Worm (Caenorhabditis elegans) whole organism, late embryonic: ENCODE data around the gene unc-50.
A peak's percentile ranks its signal among the peaks of the same experiment; 100 is the strongest.

Experiments used
- C08G9.2 ChIP-seq: sonication (generic microtip); optimal IDR thresholded peaks from 2 replicates; lab custom pipeline; 2016; ENCODE audit warnings: mild to moderate bottlenecking, missing genetic modification characterization, moderate library complexity, missing compliant biosample characterization
- C38D4.7 ChIP-seq: fragments of 200-800 bp; sonication (Bioruptor generic); optimal IDR thresholded peaks from 2 replicates; lab custom pipeline; 2018; ENCODE audit warnings: mild to moderate bottlenecking, missing genetic modification characterization, moderate library complexity, missing compliant biosample characterization
- F13H6.1 ChIP-seq: sonication (generic microtip); optimal IDR thresholded peaks from 2 replicates; lab custom pipeline; 2016; ENCODE audit warnings: missing genetic modification characterization, missing compliant biosample characterization
- K02D7.2 ChIP-seq: sonication (generic microtip); optimal IDR thresholded peaks from 2 replicates; lab custom pipeline; 2017; ENCODE audit warnings: mild to moderate bottlenecking, missing genetic modification characterization, missing compliant biosample characterization
- K09A11.1 ChIP-seq: sonication (generic microtip); optimal IDR thresholded peaks from 2 replicates; lab custom pipeline; 2017; ENCODE audit warnings: antibody characterized with exemption, mild to moderate bottlenecking, missing genetic modification characterization, missing compliant biosample characterization; ENCODE audit not compliant: insufficient read depth
- Y22D7AL.16 ChIP-seq: sonication (generic microtip); optimal IDR thresholded peaks from 2 replicates; lab custom pipeline; 2016; ENCODE audit warnings: missing genetic modification characterization, missing compliant biosample characterization
- ceh-14 ChIP-seq: sonication (generic microtip); optimal IDR thresholded peaks from 2 replicates; lab custom pipeline; 2016; ENCODE audit warnings: missing genotype, missing genetic modification characterization, missing compliant biosample characterization
- ceh-18 ChIP-seq: sonication (generic microtip); optimal IDR thresholded peaks from 2 replicates; lab custom pipeline; 2016; ENCODE audit warnings: missing genetic modification characterization, missing compliant biosample characterization
- ceh-19 ChIP-seq: fragments of 200-800 bp; sonication (Bioruptor generic); optimal IDR thresholded peaks from 2 replicates; lab custom pipeline; 2018; ENCODE audit warnings: mild to moderate bottlenecking, missing genetic modification characterization, missing compliant biosample characterization
- ceh-24 ChIP-seq: sonication (generic microtip); optimal IDR thresholded peaks from 2 replicates; lab custom pipeline; 2016; ENCODE audit warnings: mild to moderate bottlenecking, missing genetic modification characterization, missing compliant biosample characterization
- ceh-30 ChIP-seq: fragments of 150-350 bp; optimal IDR thresholded peaks from 2 replicates; lab custom pipeline; 2014; ENCODE audit warnings: missing biosample characterization, missing genetic modification characterization
- ceh-31 ChIP-seq: sonication (generic microtip); optimal IDR thresholded peaks from 2 replicates; lab custom pipeline; 2016; ENCODE audit warnings: missing genetic modification characterization, missing compliant biosample characterization
- ceh-34 ChIP-seq: sonication (generic microtip); optimal IDR thresholded peaks from 2 replicates; lab custom pipeline; 2016; ENCODE audit warnings: mild to moderate bottlenecking, missing genetic modification characterization, missing compliant biosample characterization
- ceh-9 ChIP-seq: sonication (generic microtip); optimal IDR thresholded peaks from 2 replicates; lab custom pipeline; 2016; ENCODE audit warnings: mild to moderate bottlenecking, missing genetic modification characterization, inconsistent platforms, missing compliant biosample characterization
- dve-1 ChIP-seq: sonication (generic microtip); optimal IDR thresholded peaks from 2 replicates; lab custom pipeline; 2017; ENCODE audit warnings: antibody characterized with exemption, mild to moderate bottlenecking, missing genetic modification characterization, missing compliant biosample characterization
- eyg-1 ChIP-seq: sonication (generic microtip); optimal IDR thresholded peaks from 2 replicates; lab custom pipeline; 2016; ENCODE audit warnings: missing genotype, missing genetic modification characterization, missing compliant biosample characterization
- fax-1 ChIP-seq: sonication (generic microtip); optimal IDR thresholded peaks from 2 replicates; lab custom pipeline; 2016; ENCODE audit warnings: missing genotype, missing genetic modification characterization, missing compliant biosample characterization
- hlh-13 ChIP-seq: fragments of 200-800 bp; sonication (Bioruptor generic); optimal IDR thresholded peaks from 2 replicates; lab custom pipeline; 2018; ENCODE audit warnings: mild to moderate bottlenecking, missing genetic modification characterization, missing compliant biosample characterization
- hlh-8 ChIP-seq: sonication (generic microtip); optimal IDR thresholded peaks from 2 replicates; lab custom pipeline; 2016; ENCODE audit warnings: missing genotype, missing genetic modification characterization, missing compliant biosample characterization
- lin-11 ChIP-seq: fragments of 200-800 bp; sonication (Bioruptor generic); optimal IDR thresholded peaks from 2 replicates; lab custom pipeline; 2018; ENCODE audit warnings: mild to moderate bottlenecking, missing genetic modification characterization, missing compliant biosample characterization
- madf-2 ChIP-seq: sonication (generic microtip); optimal IDR thresholded peaks from 2 replicates; lab custom pipeline; 2017; ENCODE audit warnings: missing genetic modification characterization, missing compliant biosample characterization
- nfya-1 ChIP-seq: sonication (generic microtip); optimal IDR thresholded peaks from 2 replicates; lab custom pipeline; 2017; ENCODE audit warnings: missing genetic modification characterization, mild to moderate bottlenecking, missing compliant biosample characterization, antibody characterized with exemption, moderate library complexity
- npax-4 ChIP-seq: sonication (generic microtip); optimal IDR thresholded peaks from 2 replicates; lab custom pipeline; 2016; ENCODE audit warnings: missing genetic modification characterization, missing compliant biosample characterization
- pag-3 ChIP-seq: sonication (generic microtip); optimal IDR thresholded peaks from 2 replicates; lab custom pipeline; 2016; ENCODE audit warnings: missing compliant biosample characterization, missing genetic modification characterization, borderline replicate concordance
- pat-9 ChIP-seq: fragments of 200-800 bp; sonication (Bioruptor generic); optimal IDR thresholded peaks from 2 replicates; lab custom pipeline; 2018; ENCODE audit warnings: mild to moderate bottlenecking, missing genetic modification characterization, moderate library complexity, missing compliant biosample characterization
- pax-1 ChIP-seq: fragments of 150-350 bp; optimal IDR thresholded peaks from 2 replicates; lab custom pipeline; 2014; ENCODE audit warnings: missing biosample characterization, missing genetic modification characterization
- pha-4 ChIP-seq: fragments of 150-350 bp; optimal IDR thresholded peaks from 2 replicates; lab custom pipeline; 2018; ENCODE audit warnings: missing biosample characterization, missing genetic modification reagents, missing genetic modification characterization
- pqm-1 ChIP-seq: sonication (generic microtip); optimal IDR thresholded peaks from 2 replicates; lab custom pipeline; 2016; ENCODE audit warnings: missing genetic modification characterization, missing compliant biosample characterization
- rnt-1 ChIP-seq: sonication (generic microtip); optimal IDR thresholded peaks from 2 replicates; lab custom pipeline; 2016; ENCODE audit warnings: missing genetic modification characterization, missing compliant biosample characterization
- sox-2 ChIP-seq: fragments of 200-800 bp; sonication (Bioruptor generic); IDR thresholded peaks from 2 replicates; pipeline ENCODE4 v1.3.6; 2022; ENCODE audit warnings: missing genetic modification reagents, missing genetic modification characterization, missing compliant biosample characterization
- tbx-2 ChIP-seq: sonication (generic microtip); optimal IDR thresholded peaks from 2 replicates; lab custom pipeline; 2016; ENCODE audit warnings: missing genetic modification characterization, missing compliant biosample characterization
- unc-3 ChIP-seq, 2 experiments: fragments of 200-800 bp in 1 of 2; sonication (Bioruptor generic) in 1 of 2; sonication (generic microtip) in 1 of 2; conservative IDR thresholded peaks in 1 of 2; optimal IDR thresholded peaks in 1 of 2; 2 replicates each; pipeline versions ENCODE4 v1.3.6 to Lab custom; 2016 to 2022; ENCODE audit warnings: missing compliant biosample characterization in 2 of 2, missing genetic modification characterization in 2 of 2, missing genetic modification reagents in 1 of 2
- unc-86 ChIP-seq: sonication (generic microtip); optimal IDR thresholded peaks from 2 replicates; lab custom pipeline; 2016; ENCODE audit warnings: missing genetic modification characterization, missing compliant biosample characterization
- zip-5 ChIP-seq: sonication (generic microtip); optimal IDR thresholded peaks from 2 replicates; lab custom pipeline; 2016; ENCODE audit warnings: missing genetic modification characterization, missing compliant biosample characterization

The unc-50 gene

DNA sequence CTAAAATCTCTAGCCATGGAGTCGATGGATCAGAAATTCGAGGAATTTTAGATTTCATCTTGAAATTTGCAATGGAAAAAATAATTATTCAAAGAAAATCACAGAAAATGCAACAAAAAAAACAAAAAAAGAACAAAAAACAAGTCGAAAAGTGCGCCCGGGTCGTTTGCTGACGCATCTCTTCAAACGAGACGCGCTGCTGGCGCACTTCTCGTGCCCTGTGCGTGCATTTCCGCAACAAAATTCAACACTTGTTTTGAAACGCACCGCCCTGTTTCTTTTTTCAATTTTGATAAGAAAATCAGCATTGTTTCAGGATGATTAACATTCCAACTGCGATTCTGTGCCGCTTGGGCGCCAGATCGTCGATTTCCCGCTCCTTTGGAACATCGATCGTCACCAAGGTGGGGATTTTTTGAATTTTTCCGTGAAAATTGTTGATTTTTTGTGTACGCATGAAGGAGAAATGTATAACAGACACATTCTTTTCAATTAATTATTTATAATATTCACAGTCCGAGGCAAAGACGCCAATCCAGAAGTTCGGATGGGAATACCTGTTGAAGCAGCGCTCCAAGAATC is 16.1 kb upstream of the unc-50 start, which contains the start of the genes jmjd-4 and mev-1 (continued):
- TF ChIP-seq tbx-2 (tag; lab: Kevin White, UChicago) (peak; percentile 50), ceh-30 (tag; lab: Kevin White, UChicago) (peak; percentile 36), pax-1 (tag; lab: Kevin White, UChicago) (no peak), rnt-1 (tag; lab: Kevin White, UChicago) (peak; percentile 58)

DNA sequence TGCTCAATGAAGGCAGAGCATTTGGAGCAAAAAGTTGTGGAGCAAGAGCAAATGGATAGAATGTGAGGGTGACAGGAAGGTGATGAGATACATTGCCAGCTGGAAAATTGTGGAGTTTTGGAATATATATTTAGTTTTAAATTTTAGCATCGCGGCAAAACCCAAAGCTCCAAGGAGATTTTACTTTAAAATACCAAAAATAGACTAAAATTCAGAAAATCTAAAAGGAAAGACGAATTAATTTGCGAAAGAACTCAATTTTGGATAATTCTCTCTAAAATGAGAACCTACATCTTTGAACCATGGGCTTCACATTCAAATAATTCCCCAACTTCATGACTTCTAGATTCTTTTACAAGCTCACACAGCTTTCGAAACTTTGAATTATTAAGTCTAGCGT is 14.6 kb upstream of the unc-50 start, which contains the start of gene T07C4.12:
T07C4.12 (minus strand) TSS at position 101 of the 400 bp plus-strand sequence.
- TF ChIP-seq hlh-13 (no peak), zip-5 (tag; lab: Kevin White, UChicago) (no peak), fax-1 (tag; lab: Kevin White, UChicago) (no peak), ceh-19 (GFP tag; lab: Kevin White, UChicago) (no peak), pag-3 (tag; lab: Kevin White, UChicago) (no peak), pqm-1 (tag; lab: Kevin White, UChicago) (no peak), ceh-18 (tag; lab: Kevin White, UChicago) (no peak), C38D4.7 (GFP tag; lab: Kevin White, UChicago) (no peak), ceh-34 (tag; lab: Kevin White, UChicago) (no peak)

DNA sequence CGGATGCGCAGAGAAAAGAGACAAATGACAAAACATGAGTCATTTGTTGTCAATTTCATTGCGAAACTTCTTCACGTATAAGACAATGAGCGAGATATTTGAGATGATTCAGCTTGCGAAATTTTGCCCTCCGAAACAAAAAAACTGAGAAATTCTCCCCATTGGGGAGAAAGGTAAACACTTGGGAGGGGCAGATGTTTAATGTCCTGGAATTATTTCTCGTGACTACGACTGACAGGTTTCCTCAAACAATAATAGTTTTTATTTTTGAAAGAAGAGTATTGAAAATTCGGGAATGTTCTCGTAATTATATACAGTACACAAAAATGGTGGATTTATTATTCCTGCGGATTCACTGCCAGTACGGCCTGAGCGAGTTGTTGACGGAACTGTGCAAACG is 13.3 kb upstream of the unc-50 start:
- TF ChIP-seq ceh-30 (tag; lab: Kevin White, UChicago) (no peak), hlh-8 (tag; lab: Kevin White, UChicago) (no peak), ceh-31 (tag; lab: Kevin White, UChicago) (no peak), Y22D7AL.16 (tag; lab: Kevin White, UChicago) (no peak), K09A11.1 (tag; lab: Kevin White, UChicago) (no peak), dve-1 (no peak), unc-3 (GFP tag; conservative IDR thresholded peaks at IDR 0.05; lab: Robert Waterston, UW) (no peak), unc-3 (tag; optimal IDR thresholded peaks at IDR 0.05; lab: Kevin White, UChicago) (no peak), ceh-14 (no peak), ceh-9 (tag; lab: Kevin White, UChicago) (no peak), unc-86 (no peak), lin-11 (tag; lab: Kevin White, UChicago) (no peak), pha-4 (no peak), sox-2 (no peak)

DNA sequence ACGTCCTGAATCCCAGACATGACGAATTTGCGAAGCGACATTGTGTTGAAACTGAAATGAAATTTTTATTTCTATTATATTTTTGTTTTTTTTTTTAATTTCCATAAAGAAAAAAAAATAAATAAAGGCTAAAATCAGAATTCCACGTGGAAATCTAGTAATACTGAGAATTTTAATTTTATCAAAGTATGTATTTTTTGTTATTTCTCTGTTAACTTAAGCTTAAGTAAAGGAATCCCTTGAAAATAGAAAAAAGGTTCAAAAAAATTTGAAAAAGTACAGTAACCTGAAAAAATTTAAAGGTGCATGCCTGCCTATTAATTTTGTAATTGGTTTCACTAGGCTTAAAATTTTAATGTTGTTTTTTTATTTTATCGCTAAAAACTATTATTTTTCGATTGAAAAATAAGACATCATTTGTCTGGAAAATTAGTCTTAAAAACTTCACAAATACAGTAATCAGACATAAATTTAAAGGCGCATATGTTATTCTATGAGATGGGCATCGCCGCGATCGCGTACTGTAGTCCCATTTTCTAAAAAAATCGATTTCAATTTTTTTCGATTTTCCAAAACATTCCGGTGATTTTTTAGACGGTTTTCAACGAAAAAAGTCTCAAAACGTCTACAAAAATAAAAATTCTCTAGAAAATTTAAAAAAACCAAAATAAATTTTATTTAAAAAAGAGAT is 12.6 kb upstream of the unc-50 start, which contains the start of gene nex-2:
nex-2 (minus strand) TSS at position 51 of the 691 bp plus-strand sequence.
- no peak for TF ChIP-seq ceh-18 (tag; lab: Kevin White, UChicago)
- TF ChIP-seq nfya-1 = no peak
- TF ChIP-seq eyg-1 (tag; lab: Kevin White, UChicago) = no peak
- TF ChIP-seq madf-2 (tag; lab: Kevin White, UChicago) = no peak
- no peak for TF ChIP-seq hlh-13
- TF ChIP-seq npax-4 (tag; lab: Kevin White, UChicago) = no peak
- TF ChIP-seq pat-9 (tag; lab: Kevin White, UChicago) = no peak
- no peak for TF ChIP-seq C08G9.2 (tag; lab: Kevin White, UChicago)
- TF ChIP-seq lin-11 (tag; lab: Kevin White, UChicago) = no peak
- TF ChIP-seq fax-1 (tag; lab: Kevin White, UChicago) = no peak
- TF ChIP-seq K02D7.2 (tag; lab: Kevin White, UChicago) = no peak
- no peak for TF ChIP-seq ceh-24
- no peak for TF ChIP-seq F13H6.1
- TF ChIP-seq pax-1 (tag; lab: Kevin White, UChicago) = no peak
- TF ChIP-seq C38D4.7 (GFP tag; lab: Kevin White, UChicago) = no peak
